Worm (Caenorhabditis elegans) whole organism, midembryonic: ENCODE results near the gene T23F6.5.

Experiments used
- T22C8.4 ChIP-seq: fragments of 200-800 bp; sonication (Bioruptor generic); IDR thresholded peaks from 2 replicates; pipeline ENCODE4 v1.3.6; 2022; ENCODE audit warnings: missing genetic modification characterization, missing compliant biosample characterization
- cog-1 ChIP-seq: sonication (generic microtip); optimal IDR thresholded peaks from 2 replicates; lab custom pipeline; 2016; ENCODE audit warnings: missing genetic modification characterization, missing compliant biosample characterization
- flt-1 ChIP-seq: fragments of 200-800 bp; sonication (Bioruptor generic); IDR thresholded peaks from 2 replicates; pipeline ENCODE4 v1.3.6; 2022; ENCODE audit warnings: missing genetic modification characterization, missing compliant biosample characterization
- klf-2 ChIP-seq: fragments of 200-800 bp; sonication (Bioruptor generic); conservative IDR thresholded peaks from 2 replicates; pipeline ENCODE4 v1.3.6; 2022; ENCODE audit warnings: missing genetic modification reagents, missing genetic modification characterization, missing compliant biosample characterization
- med-1 ChIP-seq: sonication (generic microtip); optimal IDR thresholded peaks from 2 replicates; lab custom pipeline; 2017; ENCODE audit warnings: missing genetic modification characterization, mild to moderate bottlenecking, missing compliant biosample characterization, antibody characterized with exemption, missing genetic modification reagents; ENCODE audit not compliant: insufficient read depth
- ref-1 ChIP-seq: fragments of 200-800 bp; sonication (Bioruptor generic); conservative IDR thresholded peaks from 2 replicates; pipeline ENCODE4 v1.3.6; 2022; ENCODE audit warnings: missing genetic modification reagents, missing genetic modification characterization, missing compliant biosample characterization
- tab-1 ChIP-seq: fragments of 200-800 bp; sonication (Bioruptor generic); IDR thresholded peaks from 2 replicates; pipeline ENCODE4 v1.3.6; 2022; ENCODE audit warnings: missing genetic modification characterization, missing compliant biosample characterization
- ztf-23 ChIP-seq: fragments of 200-800 bp; sonication (Bioruptor generic); IDR thresholded peaks from 2 replicates; pipeline ENCODE4 v1.3.6; 2022; ENCODE audit warnings: missing genetic modification reagents, missing genetic modification characterization, missing compliant biosample characterization
- ztf-29 ChIP-seq: fragments of 200-800 bp; sonication (Bioruptor generic); IDR thresholded peaks from 2 replicates; pipeline ENCODE4 v1.3.6; 2022; ENCODE audit warnings: missing genetic modification reagents, missing genetic modification characterization, missing compliant biosample characterization

The T23F6.5 gene

DNA sequence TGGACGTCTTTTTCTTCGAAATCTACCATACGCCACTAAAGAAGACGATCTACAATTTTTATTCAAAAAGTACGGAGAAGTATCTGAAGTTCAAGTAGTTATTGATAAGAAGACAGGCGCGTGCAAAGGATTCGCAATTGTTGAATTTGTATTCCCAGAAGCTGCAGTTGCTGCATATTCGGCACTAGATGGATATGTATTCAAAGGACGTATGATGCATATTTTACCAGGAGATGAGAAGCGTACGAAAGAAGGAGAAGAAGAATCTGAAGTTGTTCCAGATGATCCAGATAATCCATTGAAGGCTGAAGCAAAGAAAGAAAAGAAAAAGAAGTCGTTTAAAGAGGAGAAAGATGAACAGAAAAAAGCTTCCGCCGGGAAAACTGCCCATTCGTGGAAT lies 15.4 kb downstream of the T23F6.5 start:
- no peak for TF ChIP-seq med-1
- TF ChIP-seq tab-1 (GFP tag; lab: Robert Waterston, UW): no peak
- TF ChIP-seq ztf-29 (GFP tag; lab: Robert Waterston, UW): no peak
- no peak for TF ChIP-seq flt-1 (GFP tag; lab: Robert Waterston, UW)
- TF ChIP-seq ztf-23 (GFP tag; lab: Robert Waterston, UW): no peak
- TF ChIP-seq T22C8.4 (GFP tag; lab: Robert Waterston, UW): no peak
- no peak for TF ChIP-seq klf-2 (GFP tag; lab: Robert Waterston, UW)
- TF ChIP-seq cog-1 (tag; lab: Kevin White, UChicago): no peak
- no peak for TF ChIP-seq ref-1 (GFP tag; lab: Robert Waterston, UW)

- TF ChIP-seq ztf-23 (GFP tag; lab: Robert Waterston, UW) (no peak), cog-1 (tag; lab: Kevin White, UChicago) (no peak), med-1 (no peak), klf-2 (GFP tag; lab: Robert Waterston, UW) (no peak), flt-1 (GFP tag; lab: Robert Waterston, UW) (no peak), T22C8.4 (GFP tag; lab: Robert Waterston, UW) (no peak), ztf-29 (GFP tag; lab: Robert Waterston, UW) (no peak), ref-1 (GFP tag; lab: Robert Waterston, UW) (no peak), tab-1 (GFP tag; lab: Robert Waterston, UW) (no peak)
These were observed 16.1 kb downstream of the T23F6.5 start for ce11 chrIV:12725228-12725627.

DNA sequence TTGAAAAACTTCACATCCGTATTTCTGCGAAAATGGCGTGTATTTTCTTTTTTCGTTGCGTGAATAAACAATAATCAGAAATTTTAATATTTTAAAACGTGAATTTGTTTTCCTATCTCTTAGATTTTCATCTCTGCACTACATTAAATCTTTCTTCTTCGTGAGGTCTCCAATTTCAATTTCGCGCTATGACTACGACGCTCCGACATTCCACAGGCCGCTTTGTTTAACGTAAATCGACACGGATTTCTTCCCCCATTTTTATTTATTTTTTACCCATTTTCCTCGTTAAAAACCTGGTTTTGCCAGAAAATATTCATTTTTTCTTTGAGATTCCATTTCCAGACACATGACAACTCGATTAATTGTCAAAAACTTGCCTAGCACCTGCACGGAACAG lies 16.7 kb downstream of the T23F6.5 start, which contains the start of the genes T23F6.3 and rbd-1:
TSS of gene T23F6.3 (minus strand) at position 120 of the 400 bp plus-strand sequence.
TSS of gene rbd-1 (plus strand) at position 346 of the 400 bp plus-strand sequence.
- 0 out of 2 replicates have a peak, but pooled peaks have one; percentile 10 for TF ChIP-seq klf-2 (GFP tag; lab: Robert Waterston, UW)
- TF ChIP-seq cog-1 (tag; lab: Kevin White, UChicago): peak; percentile 38
- no peak for TF ChIP-seq ref-1 (GFP tag; lab: Robert Waterston, UW)
- peak; percentile 65; the same call in 1 of the 2 replicates for TF ChIP-seq ztf-23 (GFP tag; lab: Robert Waterston, UW)

- no peak for TF ChIP-seq klf-2 (GFP tag; lab: Robert Waterston, UW)
- TF ChIP-seq ztf-23 (GFP tag; lab: Robert Waterston, UW): no peak
- no peak for TF ChIP-seq flt-1 (GFP tag; lab: Robert Waterston, UW)
- no peak for TF ChIP-seq cog-1 (tag; lab: Kevin White, UChicago)
- TF ChIP-seq tab-1 (GFP tag; lab: Robert Waterston, UW): no peak
- no peak for TF ChIP-seq ref-1 (GFP tag; lab: Robert Waterston, UW)
- TF ChIP-seq T22C8.4 (GFP tag; lab: Robert Waterston, UW): no peak
- TF ChIP-seq med-1: no peak
- TF ChIP-seq ztf-29 (GFP tag; lab: Robert Waterston, UW): no peak
These were observed 20.2 kb downstream of the T23F6.5 start, which contains the start of gene T23F6.2 for ce11 chrIV:12721106-12721505. Gene T23F6.2 (plus strand): TSS chrIV:12721356.

DNA sequence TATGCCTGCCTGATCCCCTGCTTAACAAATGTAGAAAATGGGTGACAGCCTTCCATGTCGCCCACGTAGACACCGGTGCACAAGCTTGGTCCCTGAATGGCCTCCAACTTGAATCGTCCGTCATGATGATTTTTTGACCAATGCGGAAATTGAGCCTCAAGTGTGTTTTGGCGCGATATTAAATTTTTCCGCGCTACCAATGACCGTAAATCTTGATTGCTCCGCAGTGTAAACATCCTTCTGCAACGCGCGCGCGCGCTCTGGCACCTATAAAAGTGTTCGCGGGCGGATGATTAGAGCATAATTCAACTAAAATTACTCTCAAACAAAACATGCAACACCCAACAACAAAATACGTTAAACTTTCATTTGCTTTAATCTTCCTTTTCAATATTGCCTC lies 21.7 kb downstream of the T23F6.5 start, which contains the start of gene idpp-7:
TSS of gene idpp-7 (plus strand) at position 301 of the 400 bp plus-strand sequence.
- no peak for TF ChIP-seq med-1
- no peak for TF ChIP-seq T22C8.4 (GFP tag; lab: Robert Waterston, UW)
- TF ChIP-seq cog-1 (tag; lab: Kevin White, UChicago): no peak
- no peak for TF ChIP-seq tab-1 (GFP tag; lab: Robert Waterston, UW)
- TF ChIP-seq ztf-23 (GFP tag; lab: Robert Waterston, UW): no peak
- no peak for TF ChIP-seq ztf-29 (GFP tag; lab: Robert Waterston, UW)
- no peak for TF ChIP-seq flt-1 (GFP tag; lab: Robert Waterston, UW)
- TF ChIP-seq klf-2 (GFP tag; lab: Robert Waterston, UW): no peak
- no peak for TF ChIP-seq ref-1 (GFP tag; lab: Robert Waterston, UW)

DNA sequence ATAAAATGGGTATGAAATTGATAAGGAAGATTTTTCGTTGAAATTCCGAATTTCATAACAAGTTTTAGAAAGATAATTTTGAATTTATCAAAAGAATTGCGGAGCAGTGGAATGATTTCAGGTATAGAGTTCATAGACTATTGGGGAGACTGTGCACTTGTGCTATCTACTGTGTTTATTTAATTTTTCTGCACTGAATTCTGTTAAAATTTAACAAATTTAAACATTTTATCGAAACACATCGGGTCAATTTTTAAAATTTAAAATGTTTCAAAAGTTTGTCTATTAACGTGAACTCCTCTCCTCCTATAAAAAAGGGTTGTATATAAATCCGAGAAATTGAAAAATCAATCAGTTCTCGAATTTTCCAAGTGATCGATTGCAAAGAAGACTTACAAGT lies 23.8 kb downstream of the T23F6.5 start, which contains the start of gene C27D8.1:
TSS of gene C27D8.1 (plus strand) at position 301 of the 400 bp plus-strand sequence.
- TF ChIP-seq med-1: no peak
- no peak for TF ChIP-seq ztf-29 (GFP tag; lab: Robert Waterston, UW)
- no peak for TF ChIP-seq ref-1 (GFP tag; lab: Robert Waterston, UW)
- TF ChIP-seq T22C8.4 (GFP tag; lab: Robert Waterston, UW): no peak
- no peak for TF ChIP-seq cog-1 (tag; lab: Kevin White, UChicago)
- TF ChIP-seq tab-1 (GFP tag; lab: Robert Waterston, UW): no peak
- no peak for TF ChIP-seq flt-1 (GFP tag; lab: Robert Waterston, UW)
- TF ChIP-seq klf-2 (GFP tag; lab: Robert Waterston, UW): no peak
- TF ChIP-seq ztf-23 (GFP tag; lab: Robert Waterston, UW): no peak

ce11 chrIV:12715947-12716382 lies 25.4 kb downstream of the T23F6.5 start:
- TF ChIP-seq ref-1 (GFP tag; lab: Robert Waterston, UW): no peak
- no peak for TF ChIP-seq ztf-29 (GFP tag; lab: Robert Waterston, UW)
- no peak for TF ChIP-seq flt-1 (GFP tag; lab: Robert Waterston, UW)
- no peak for TF ChIP-seq T22C8.4 (GFP tag; lab: Robert Waterston, UW)

DNA sequence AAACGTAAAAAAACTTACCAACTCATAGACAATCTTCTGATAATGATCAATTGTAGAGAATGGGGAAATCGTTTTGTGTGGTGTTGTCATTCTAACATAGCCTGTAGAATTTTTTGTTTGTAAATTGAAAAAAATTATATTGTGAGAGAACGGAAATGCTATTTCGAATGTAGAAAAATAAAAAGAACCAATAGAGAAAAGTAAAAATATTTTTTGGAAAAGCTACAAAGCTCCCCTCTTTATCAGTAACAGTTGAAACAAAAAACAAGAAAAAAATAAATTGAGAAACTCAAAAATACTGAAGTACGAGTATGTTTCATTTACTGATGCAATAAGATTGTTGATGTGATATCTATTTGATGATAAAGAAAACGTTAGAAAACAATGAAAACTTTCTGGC lies 29.7 kb downstream of the T23F6.5 start, which contains the start of gene C27D8.3:
TSS of gene C27D8.3 (minus strand) at position 101 of the 400 bp plus-strand sequence.
- TF ChIP-seq cog-1 (tag; lab: Kevin White, UChicago) (no peak), flt-1 (GFP tag; lab: Robert Waterston, UW) (no peak), ztf-29 (GFP tag; lab: Robert Waterston, UW) (no peak), med-1 (no peak), T22C8.4 (GFP tag; lab: Robert Waterston, UW) (no peak), ztf-23 (GFP tag; lab: Robert Waterston, UW) (no peak)

ce11 chrIV:12710996-12711395 lies 30.3 kb downstream of the T23F6.5 start, which contains the start of gene C27D8.2:
Gene C27D8.2 (plus strand): TSS chrIV:12711217.
- no peak for TF ChIP-seq ztf-23 (GFP tag; lab: Robert Waterston, UW)
